Worm (Caenorhabditis elegans) whole organism, late embryonic: ENCODE measurements around the gene cpg-9.

Experiments
- C08G9.2 ChIP-seq: sonication (generic microtip); optimal IDR thresholded peaks from 2 replicates; lab custom pipeline; 2016; ENCODE audit warnings: mild to moderate bottlenecking, missing genetic modification characterization, moderate library complexity, missing compliant biosample characterization
- C38D4.7 ChIP-seq: fragments of 200-800 bp; sonication (Bioruptor generic); optimal IDR thresholded peaks from 2 replicates; lab custom pipeline; 2018; ENCODE audit warnings: mild to moderate bottlenecking, missing genetic modification characterization, moderate library complexity, missing compliant biosample characterization
- F13H6.1 ChIP-seq: sonication (generic microtip); optimal IDR thresholded peaks from 2 replicates; lab custom pipeline; 2016; ENCODE audit warnings: missing genetic modification characterization, missing compliant biosample characterization
- K02D7.2 ChIP-seq: sonication (generic microtip); optimal IDR thresholded peaks from 2 replicates; lab custom pipeline; 2017; ENCODE audit warnings: mild to moderate bottlenecking, missing genetic modification characterization, missing compliant biosample characterization
- T23F11.4 ChIP-seq: fragments of 200-800 bp; sonication (Bioruptor generic); optimal IDR thresholded peaks from 2 replicates; lab custom pipeline; 2018; ENCODE audit warnings: mild to moderate bottlenecking, missing genetic modification characterization, missing compliant biosample characterization
- Y22D7AL.16 ChIP-seq: sonication (generic microtip); optimal IDR thresholded peaks from 2 replicates; lab custom pipeline; 2016; ENCODE audit warnings: missing genetic modification characterization, missing compliant biosample characterization
- ahr-1 ChIP-seq: sonication (generic microtip); optimal IDR thresholded peaks from 2 replicates; lab custom pipeline; 2016; ENCODE audit warnings: missing genetic modification characterization, missing compliant biosample characterization
- ceh-14 ChIP-seq: sonication (generic microtip); optimal IDR thresholded peaks from 2 replicates; lab custom pipeline; 2016; ENCODE audit warnings: missing genotype, missing genetic modification characterization, missing compliant biosample characterization
- ceh-18 ChIP-seq: sonication (generic microtip); optimal IDR thresholded peaks from 2 replicates; lab custom pipeline; 2016; ENCODE audit warnings: missing genetic modification characterization, missing compliant biosample characterization
- ceh-19 ChIP-seq: fragments of 200-800 bp; sonication (Bioruptor generic); optimal IDR thresholded peaks from 2 replicates; lab custom pipeline; 2018; ENCODE audit warnings: mild to moderate bottlenecking, missing genetic modification characterization, missing compliant biosample characterization
- ceh-2 ChIP-seq: sonication (generic microtip); optimal IDR thresholded peaks from 2 replicates; lab custom pipeline; 2016; ENCODE audit warnings: missing genotype, missing genetic modification characterization, missing compliant biosample characterization
- ceh-34 ChIP-seq: sonication (generic microtip); optimal IDR thresholded peaks from 2 replicates; lab custom pipeline; 2016; ENCODE audit warnings: mild to moderate bottlenecking, missing genetic modification characterization, missing compliant biosample characterization
- ceh-48 ChIP-seq: sonication (generic microtip); optimal IDR thresholded peaks from 2 replicates; lab custom pipeline; 2016; ENCODE audit warnings: missing genetic modification characterization, inconsistent platforms, missing compliant biosample characterization
- ceh-6 ChIP-seq: fragments of 200-800 bp; sonication (Bioruptor generic); optimal IDR thresholded peaks from 2 replicates; lab custom pipeline; 2018; ENCODE audit warnings: mild to moderate bottlenecking, missing genetic modification characterization, missing compliant biosample characterization
- che-1 ChIP-seq: sonication (generic microtip); optimal IDR thresholded peaks from 2 replicates; lab custom pipeline; 2016; ENCODE audit warnings: mild to moderate bottlenecking, missing genetic modification characterization, missing compliant biosample characterization
- elt-4 ChIP-seq: sonication (generic microtip); optimal IDR thresholded peaks from 2 replicates; lab custom pipeline; 2016; ENCODE audit warnings: missing genetic modification characterization, missing compliant biosample characterization
- ets-4 ChIP-seq: sonication (generic microtip); optimal IDR thresholded peaks from 2 replicates; lab custom pipeline; 2016; ENCODE audit warnings: missing genetic modification characterization, missing compliant biosample characterization
- eyg-1 ChIP-seq: sonication (generic microtip); optimal IDR thresholded peaks from 2 replicates; lab custom pipeline; 2016; ENCODE audit warnings: missing genotype, missing genetic modification characterization, missing compliant biosample characterization
- fax-1 ChIP-seq: sonication (generic microtip); optimal IDR thresholded peaks from 2 replicates; lab custom pipeline; 2016; ENCODE audit warnings: missing genotype, missing genetic modification characterization, missing compliant biosample characterization
- fkh-10 ChIP-seq: fragments of 150-350 bp; optimal IDR thresholded peaks from 2 replicates; lab custom pipeline; 2014; ENCODE audit warnings: missing biosample characterization, missing genetic modification reagents, missing genetic modification characterization
- fkh-6 ChIP-seq: sonication (generic microtip); optimal IDR thresholded peaks from 2 replicates; lab custom pipeline; 2016; ENCODE audit warnings: missing genetic modification characterization, missing compliant biosample characterization
- gmeb-2 ChIP-seq: sonication (generic microtip); optimal IDR thresholded peaks from 2 replicates; lab custom pipeline; 2016; ENCODE audit warnings: missing genetic modification characterization, inconsistent platforms, missing compliant biosample characterization
- hlh-13 ChIP-seq: fragments of 200-800 bp; sonication (Bioruptor generic); optimal IDR thresholded peaks from 2 replicates; lab custom pipeline; 2018; ENCODE audit warnings: mild to moderate bottlenecking, missing genetic modification characterization, missing compliant biosample characterization
- hlh-8 ChIP-seq: sonication (generic microtip); optimal IDR thresholded peaks from 2 replicates; lab custom pipeline; 2016; ENCODE audit warnings: missing genotype, missing genetic modification characterization, missing compliant biosample characterization
- lim-6 ChIP-seq: sonication (generic microtip); optimal IDR thresholded peaks from 2 replicates; lab custom pipeline; 2016; ENCODE audit warnings: missing genetic modification characterization, missing compliant biosample characterization
- lin-11 ChIP-seq: fragments of 200-800 bp; sonication (Bioruptor generic); optimal IDR thresholded peaks from 2 replicates; lab custom pipeline; 2018; ENCODE audit warnings: mild to moderate bottlenecking, missing genetic modification characterization, missing compliant biosample characterization
- madf-2 ChIP-seq: sonication (generic microtip); optimal IDR thresholded peaks from 2 replicates; lab custom pipeline; 2017; ENCODE audit warnings: missing genetic modification characterization, missing compliant biosample characterization
- mec-3 ChIP-seq: sonication (generic microtip); optimal IDR thresholded peaks from 2 replicates; lab custom pipeline; 2016; ENCODE audit warnings: borderline replicate concordance, missing genetic modification characterization, missing compliant biosample characterization
- nhr-232 ChIP-seq: sonication (generic microtip); optimal IDR thresholded peaks from 2 replicates; lab custom pipeline; 2016; ENCODE audit warnings: missing genetic modification characterization, missing compliant biosample characterization
- npax-4 ChIP-seq: sonication (generic microtip); optimal IDR thresholded peaks from 2 replicates; lab custom pipeline; 2016; ENCODE audit warnings: missing genetic modification characterization, missing compliant biosample characterization
- pag-3 ChIP-seq: sonication (generic microtip); optimal IDR thresholded peaks from 2 replicates; lab custom pipeline; 2016; ENCODE audit warnings: missing compliant biosample characterization, missing genetic modification characterization, borderline replicate concordance
- pat-9 ChIP-seq: fragments of 200-800 bp; sonication (Bioruptor generic); optimal IDR thresholded peaks from 2 replicates; lab custom pipeline; 2018; ENCODE audit warnings: mild to moderate bottlenecking, missing genetic modification characterization, moderate library complexity, missing compliant biosample characterization
- pax-1 ChIP-seq: fragments of 150-350 bp; optimal IDR thresholded peaks from 2 replicates; lab custom pipeline; 2014; ENCODE audit warnings: missing biosample characterization, missing genetic modification characterization
- pha-2 ChIP-seq: sonication (generic microtip); optimal IDR thresholded peaks from 2 replicates; lab custom pipeline; 2017; ENCODE audit warnings: mild to moderate bottlenecking, missing genetic modification characterization, missing compliant biosample characterization
- pqm-1 ChIP-seq: sonication (generic microtip); optimal IDR thresholded peaks from 2 replicates; lab custom pipeline; 2016; ENCODE audit warnings: missing genetic modification characterization, missing compliant biosample characterization
- pros-1 ChIP-seq: fragments of 150-350 bp; optimal IDR thresholded peaks from 2 replicates; lab custom pipeline; 2014; ENCODE audit warnings: missing biosample characterization, missing genetic modification reagents, missing genetic modification characterization
- rnt-1 ChIP-seq: sonication (generic microtip); optimal IDR thresholded peaks from 2 replicates; lab custom pipeline; 2016; ENCODE audit warnings: missing genetic modification characterization, missing compliant biosample characterization
- sdc-2 ChIP-seq: sonication (generic microtip); optimal IDR thresholded peaks from 2 replicates; lab custom pipeline; 2016; ENCODE audit warnings: missing genotype, missing genetic modification characterization, missing compliant biosample characterization
- sox-4 ChIP-seq: sonication (generic microtip); optimal IDR thresholded peaks from 2 replicates; lab custom pipeline; 2017; ENCODE audit warnings: mild to moderate bottlenecking, missing genetic modification characterization, inconsistent platforms, missing compliant biosample characterization
- syd-9 ChIP-seq: sonication (generic microtip); optimal IDR thresholded peaks from 2 replicates; lab custom pipeline; 2016; ENCODE audit warnings: mild to moderate bottlenecking, missing genetic modification characterization, moderate library complexity, missing compliant biosample characterization
- tbx-2 ChIP-seq: sonication (generic microtip); optimal IDR thresholded peaks from 2 replicates; lab custom pipeline; 2016; ENCODE audit warnings: missing genetic modification characterization, missing compliant biosample characterization
- tbx-7 ChIP-seq: sonication (generic microtip); optimal IDR thresholded peaks from 2 replicates; lab custom pipeline; 2016; ENCODE audit warnings: missing genotype, missing genetic modification characterization, missing compliant biosample characterization
- ttx-3 ChIP-seq: sonication (generic microtip); optimal IDR thresholded peaks from 2 replicates; lab custom pipeline; 2016; ENCODE audit warnings: missing genetic modification reagents, missing genetic modification characterization, missing compliant biosample characterization
- unc-42 ChIP-seq: sonication (generic microtip); optimal IDR thresholded peaks from 2 replicates; lab custom pipeline; 2016; ENCODE audit warnings: missing genotype, missing genetic modification characterization, missing compliant biosample characterization
- unc-86 ChIP-seq: sonication (generic microtip); optimal IDR thresholded peaks from 2 replicates; lab custom pipeline; 2016; ENCODE audit warnings: missing genetic modification characterization, missing compliant biosample characterization
- zip-5 ChIP-seq: sonication (generic microtip); optimal IDR thresholded peaks from 2 replicates; lab custom pipeline; 2016; ENCODE audit warnings: missing genetic modification characterization, missing compliant biosample characterization
- ztf-16 ChIP-seq: sonication (generic microtip); optimal IDR thresholded peaks from 2 replicates; lab custom pipeline; 2017; ENCODE audit warnings: missing genetic modification characterization, missing compliant biosample characterization

cpg-9 gene

ce11 chrIV:3053428-3053827, 16.6 kb downstream of the cpg-9 start, which contains the start of gene ivph-3:
Gene ivph-3 (plus strand): TSS chrIV:3053728.
- TF ChIP-seq tbx-7 (tag; lab: Kevin White, UChicago), result no peak
- no peak for TF ChIP-seq sox-4
- TF ChIP-seq npax-4 (tag; lab: Kevin White, UChicago), result no peak
- TF ChIP-seq lim-6 (tag; lab: Kevin White, UChicago), result no peak
- TF ChIP-seq ttx-3 (tag; lab: Kevin White, UChicago), result no peak
- TF ChIP-seq unc-86, result no peak
- TF ChIP-seq elt-4, result no peak
- TF ChIP-seq Y22D7AL.16 (tag; lab: Kevin White, UChicago), result no peak
- TF ChIP-seq lin-11 (tag; lab: Kevin White, UChicago), result no peak
- no peak for TF ChIP-seq fkh-6 (tag; lab: Kevin White, UChicago)
- no peak for TF ChIP-seq pag-3 (tag; lab: Kevin White, UChicago)
- TF ChIP-seq syd-9 (tag; lab: Kevin White, UChicago), result no peak
- no peak for TF ChIP-seq hlh-13 (GFP tag; lab: Kevin White, UChicago)
- no peak for TF ChIP-seq rnt-1 (tag; lab: Kevin White, UChicago)
- no peak for TF ChIP-seq pax-1
- TF ChIP-seq fkh-10 (GFP tag; lab: Kevin White, UChicago), result no peak

DNA sequence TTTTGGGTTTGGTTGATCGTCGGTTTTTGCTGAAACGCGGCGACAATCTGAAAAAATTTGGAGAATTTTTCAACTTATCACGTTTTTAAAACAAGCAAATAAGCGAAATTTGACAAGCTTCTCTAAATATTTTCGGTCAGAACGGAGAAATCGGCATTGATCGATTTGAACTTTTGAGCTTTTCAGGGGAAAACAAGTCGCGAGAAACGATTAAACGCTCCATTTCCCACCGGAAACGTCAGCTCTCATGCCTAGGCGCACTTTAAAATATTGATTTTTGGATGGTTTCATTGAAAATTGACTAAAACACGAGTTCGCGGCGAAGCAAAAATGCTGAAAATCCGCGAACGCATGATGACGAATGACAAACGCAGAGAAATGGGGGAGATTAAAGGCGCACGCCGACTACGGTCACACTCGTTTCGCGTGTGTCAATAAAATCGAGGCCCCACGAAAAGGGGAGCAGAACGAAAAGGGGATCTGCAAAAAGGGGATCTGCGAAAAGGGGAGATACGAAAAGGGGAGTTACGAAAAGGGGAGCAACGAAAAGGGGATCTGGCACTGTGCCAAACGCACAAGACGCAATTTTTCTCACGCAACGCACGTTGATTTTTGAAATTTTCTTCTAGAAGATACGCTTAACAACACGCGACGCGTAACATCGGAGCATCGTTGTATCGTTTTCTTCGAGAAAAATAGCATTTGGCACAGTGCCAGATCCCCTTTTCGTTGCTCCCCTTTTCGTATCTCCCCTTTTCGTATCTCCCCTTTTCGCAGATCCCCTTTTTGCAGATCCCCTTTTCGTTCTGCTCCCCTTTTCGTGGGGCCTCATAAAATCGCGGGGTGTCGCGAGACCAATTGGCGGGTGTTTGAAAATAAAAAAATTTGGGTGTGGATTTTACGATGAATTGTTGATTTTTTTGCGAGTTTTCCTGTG, 19.7 kb downstream of the cpg-9 start, which contains the start of gene eel-1:
TSS of gene eel-1 (minus strand) at position 51 of the 937 bp plus-strand sequence.
- TF ChIP-seq pros-1 (tag; lab: Kevin White, UChicago), result peak; percentile 22
- peak; percentile 99 for TF ChIP-seq hlh-8
- peak; percentile 55 for TF ChIP-seq lin-11 (tag; lab: Kevin White, UChicago)
- peak; percentile 97 for TF ChIP-seq ahr-1 (tag; lab: Kevin White, UChicago)
- peak; percentile 68 for TF ChIP-seq C38D4.7 (GFP tag; lab: Kevin White, UChicago)
- TF ChIP-seq T23F11.4 (GFP tag; lab: Kevin White, UChicago), result peak; percentile 72
- peak; percentile 97 for TF ChIP-seq zip-5 (tag; lab: Kevin White, UChicago)
- TF ChIP-seq eyg-1 (tag; lab: Kevin White, UChicago), result peak; percentile 91
- peak; percentile 61 for TF ChIP-seq Y22D7AL.16 (tag; lab: Kevin White, UChicago)
- peak; percentile 99 for TF ChIP-seq ceh-34 (tag; lab: Kevin White, UChicago)
- TF ChIP-seq pag-3 (tag; lab: Kevin White, UChicago), result peak; percentile 98
- peak; percentile 99 for TF ChIP-seq ets-4 (tag; lab: Kevin White, UChicago)
- peak; percentile 99 for TF ChIP-seq rnt-1 (tag; lab: Kevin White, UChicago)
- TF ChIP-seq ttx-3 (tag; lab: Kevin White, UChicago), result peak; percentile 36
- peak; percentile 100 for TF ChIP-seq lim-6 (tag; lab: Kevin White, UChicago)
- peak; percentile 64 for TF ChIP-seq npax-4 (tag; lab: Kevin White, UChicago)
- peak; percentile 96 for TF ChIP-seq unc-42
- TF ChIP-seq ztf-16 (tag; lab: Kevin White, UChicago), result peak; percentile 93
- TF ChIP-seq F13H6.1, result peak; percentile 99
- TF ChIP-seq pqm-1 (tag; lab: Kevin White, UChicago), result peak; percentile 99
- peak; percentile 99 for TF ChIP-seq tbx-7 (tag; lab: Kevin White, UChicago)
- TF ChIP-seq elt-4, result peak; percentile 99
- TF ChIP-seq pha-2, result peak; percentile 83
- TF ChIP-seq ceh-14 (tag; lab: Kevin White, UChicago), result peak; percentile 100
- peak; percentile 100 for TF ChIP-seq tbx-2 (tag; lab: Kevin White, UChicago)
- TF ChIP-seq ceh-48 (tag; lab: Kevin White, UChicago), result peak; percentile 52
- TF ChIP-seq ceh-19 (GFP tag; lab: Kevin White, UChicago), result peak; percentile 94
- TF ChIP-seq K02D7.2 (tag; lab: Kevin White, UChicago), result peak; percentile 76
- peak; percentile 89 for TF ChIP-seq sdc-2 (tag; lab: Kevin White, UChicago)
- peak; percentile 86 for TF ChIP-seq unc-86
- TF ChIP-seq mec-3 (tag; lab: Kevin White, UChicago), result peak; percentile 99
- TF ChIP-seq C08G9.2 (tag; lab: Kevin White, UChicago), result peak; percentile 100
- peak; percentile 98 for TF ChIP-seq ceh-18
- TF ChIP-seq pat-9, result peak; percentile 65
- peak; percentile 99 for TF ChIP-seq ceh-2
- peak; percentile 59 for TF ChIP-seq sox-4
- TF ChIP-seq gmeb-2, result peak; percentile 68
- TF ChIP-seq fkh-6 (tag; lab: Kevin White, UChicago), result peak; percentile 92
- TF ChIP-seq ceh-6 (GFP tag; lab: Kevin White, UChicago), result peak; percentile 79
- peak; percentile 67 for TF ChIP-seq nhr-232 (tag; lab: Kevin White, UChicago)
- TF ChIP-seq che-1, result peak; percentile 48
- peak; percentile 98 for TF ChIP-seq fax-1 (tag; lab: Kevin White, UChicago)
- TF ChIP-seq madf-2, result peak; percentile 93
